Worm (Caenorhabditis elegans) whole organism, late embryonic: ENCODE results near the gene F16G10.10.

Experiments used
- C38D4.7 ChIP-seq: fragments of 200-800 bp; sonication (Bioruptor generic); optimal IDR thresholded peaks from 2 replicates; lab custom pipeline; 2018; ENCODE audit warnings: mild to moderate bottlenecking, missing genetic modification characterization, moderate library complexity, missing compliant biosample characterization
- K02D7.2 ChIP-seq: sonication (generic microtip); optimal IDR thresholded peaks from 2 replicates; lab custom pipeline; 2017; ENCODE audit warnings: mild to moderate bottlenecking, missing genetic modification characterization, missing compliant biosample characterization
- K09A11.1 ChIP-seq: sonication (generic microtip); optimal IDR thresholded peaks from 2 replicates; lab custom pipeline; 2017; ENCODE audit warnings: antibody characterized with exemption, mild to moderate bottlenecking, missing genetic modification characterization, missing compliant biosample characterization; ENCODE audit not compliant: insufficient read depth
- T23F11.4 ChIP-seq: fragments of 200-800 bp; sonication (Bioruptor generic); optimal IDR thresholded peaks from 2 replicates; lab custom pipeline; 2018; ENCODE audit warnings: mild to moderate bottlenecking, missing genetic modification characterization, missing compliant biosample characterization
- Y22D7AL.16 ChIP-seq: sonication (generic microtip); optimal IDR thresholded peaks from 2 replicates; lab custom pipeline; 2016; ENCODE audit warnings: missing genetic modification characterization, missing compliant biosample characterization
- ceh-14 ChIP-seq: sonication (generic microtip); optimal IDR thresholded peaks from 2 replicates; lab custom pipeline; 2016; ENCODE audit warnings: missing genotype, missing genetic modification characterization, missing compliant biosample characterization
- ceh-18 ChIP-seq: sonication (generic microtip); optimal IDR thresholded peaks from 2 replicates; lab custom pipeline; 2016; ENCODE audit warnings: missing genetic modification characterization, missing compliant biosample characterization
- ceh-19 ChIP-seq: fragments of 200-800 bp; sonication (Bioruptor generic); optimal IDR thresholded peaks from 2 replicates; lab custom pipeline; 2018; ENCODE audit warnings: mild to moderate bottlenecking, missing genetic modification characterization, missing compliant biosample characterization
- ceh-22 ChIP-seq: sonication (generic microtip); optimal IDR thresholded peaks from 2 replicates; lab custom pipeline; 2017; ENCODE audit warnings: missing biosample characterization, missing genetic modification characterization
- ceh-48 ChIP-seq: sonication (generic microtip); optimal IDR thresholded peaks from 2 replicates; lab custom pipeline; 2016; ENCODE audit warnings: missing genetic modification characterization, inconsistent platforms, missing compliant biosample characterization
- elt-2 ChIP-seq: sonication (generic microtip); optimal IDR thresholded peaks from 2 replicates; lab custom pipeline; 2016; ENCODE audit warnings: missing genetic modification reagents, missing genetic modification characterization, missing compliant biosample characterization
- ets-4 ChIP-seq: sonication (generic microtip); optimal IDR thresholded peaks from 2 replicates; lab custom pipeline; 2016; ENCODE audit warnings: missing genetic modification characterization, missing compliant biosample characterization
- eyg-1 ChIP-seq: sonication (generic microtip); optimal IDR thresholded peaks from 2 replicates; lab custom pipeline; 2016; ENCODE audit warnings: missing genotype, missing genetic modification characterization, missing compliant biosample characterization
- fax-1 ChIP-seq: sonication (generic microtip); optimal IDR thresholded peaks from 2 replicates; lab custom pipeline; 2016; ENCODE audit warnings: missing genotype, missing genetic modification characterization, missing compliant biosample characterization
- gmeb-2 ChIP-seq: sonication (generic microtip); optimal IDR thresholded peaks from 2 replicates; lab custom pipeline; 2016; ENCODE audit warnings: missing genetic modification characterization, inconsistent platforms, missing compliant biosample characterization
- hlh-13 ChIP-seq: fragments of 200-800 bp; sonication (Bioruptor generic); optimal IDR thresholded peaks from 2 replicates; lab custom pipeline; 2018; ENCODE audit warnings: mild to moderate bottlenecking, missing genetic modification characterization, missing compliant biosample characterization
- hlh-15 ChIP-seq: sonication (generic microtip); optimal IDR thresholded peaks from 2 replicates; lab custom pipeline; 2016; ENCODE audit warnings: missing genetic modification characterization, missing compliant biosample characterization
- hlh-30 ChIP-seq: sonication (generic microtip); optimal IDR thresholded peaks from 2 replicates; lab custom pipeline; 2017; ENCODE audit warnings: antibody characterized with exemption, missing genetic modification characterization, missing compliant biosample characterization; ENCODE audit not compliant: insufficient read depth
- hlh-6 ChIP-seq: sonication (generic microtip); optimal IDR thresholded peaks from 2 replicates; lab custom pipeline; 2016; ENCODE audit warnings: missing genotype, missing genetic modification characterization, missing compliant biosample characterization
- lim-6 ChIP-seq: sonication (generic microtip); optimal IDR thresholded peaks from 2 replicates; lab custom pipeline; 2016; ENCODE audit warnings: missing genetic modification characterization, missing compliant biosample characterization
- madf-2 ChIP-seq: sonication (generic microtip); optimal IDR thresholded peaks from 2 replicates; lab custom pipeline; 2017; ENCODE audit warnings: missing genetic modification characterization, missing compliant biosample characterization
- nhr-232 ChIP-seq: sonication (generic microtip); optimal IDR thresholded peaks from 2 replicates; lab custom pipeline; 2016; ENCODE audit warnings: missing genetic modification characterization, missing compliant biosample characterization
- npax-4 ChIP-seq: sonication (generic microtip); optimal IDR thresholded peaks from 2 replicates; lab custom pipeline; 2016; ENCODE audit warnings: missing genetic modification characterization, missing compliant biosample characterization
- odd-2 ChIP-seq: sonication (generic microtip); optimal IDR thresholded peaks from 2 replicates; lab custom pipeline; 2017; ENCODE audit warnings: antibody characterized with exemption, mild to moderate bottlenecking, missing genetic modification characterization, missing compliant biosample characterization
- pag-3 ChIP-seq: sonication (generic microtip); optimal IDR thresholded peaks from 2 replicates; lab custom pipeline; 2016; ENCODE audit warnings: missing compliant biosample characterization, missing genetic modification characterization, borderline replicate concordance
- pat-9 ChIP-seq: fragments of 200-800 bp; sonication (Bioruptor generic); optimal IDR thresholded peaks from 2 replicates; lab custom pipeline; 2018; ENCODE audit warnings: mild to moderate bottlenecking, missing genetic modification characterization, moderate library complexity, missing compliant biosample characterization
- pha-2 ChIP-seq: sonication (generic microtip); optimal IDR thresholded peaks from 2 replicates; lab custom pipeline; 2017; ENCODE audit warnings: mild to moderate bottlenecking, missing genetic modification characterization, missing compliant biosample characterization
- pha-4 ChIP-seq: fragments of 150-350 bp; optimal IDR thresholded peaks from 2 replicates; lab custom pipeline; 2018; ENCODE audit warnings: missing biosample characterization, missing genetic modification reagents, missing genetic modification characterization
- pqm-1 ChIP-seq: sonication (generic microtip); optimal IDR thresholded peaks from 2 replicates; lab custom pipeline; 2016; ENCODE audit warnings: missing genetic modification characterization, missing compliant biosample characterization
- sdc-2 ChIP-seq: sonication (generic microtip); optimal IDR thresholded peaks from 2 replicates; lab custom pipeline; 2016; ENCODE audit warnings: missing genotype, missing genetic modification characterization, missing compliant biosample characterization
- sox-2 ChIP-seq: fragments of 200-800 bp; sonication (Bioruptor generic); IDR thresholded peaks from 2 replicates; pipeline ENCODE4 v1.3.6; 2022; ENCODE audit warnings: missing genetic modification reagents, missing genetic modification characterization, missing compliant biosample characterization
- tbx-2 ChIP-seq: sonication (generic microtip); optimal IDR thresholded peaks from 2 replicates; lab custom pipeline; 2016; ENCODE audit warnings: missing genetic modification characterization, missing compliant biosample characterization
- ttx-3 ChIP-seq: sonication (generic microtip); optimal IDR thresholded peaks from 2 replicates; lab custom pipeline; 2016; ENCODE audit warnings: missing genetic modification reagents, missing genetic modification characterization, missing compliant biosample characterization
- unc-3 ChIP-seq, 2 experiments: fragments of 200-800 bp in 1 of 2; sonication (Bioruptor generic) in 1 of 2; sonication (generic microtip) in 1 of 2; conservative IDR thresholded peaks in 1 of 2; optimal IDR thresholded peaks in 1 of 2; 2 replicates each; pipeline versions ENCODE4 v1.3.6 to Lab custom; 2016 to 2022; ENCODE audit warnings: missing compliant biosample characterization in 2 of 2, missing genetic modification characterization in 2 of 2, missing genetic modification reagents in 1 of 2
- unc-55 ChIP-seq: sonication (generic microtip); optimal IDR thresholded peaks from 2 replicates; lab custom pipeline; 2017; ENCODE audit warnings: missing biosample characterization, missing genetic modification reagents, missing genetic modification characterization

F16G10.10 gene

DNA sequence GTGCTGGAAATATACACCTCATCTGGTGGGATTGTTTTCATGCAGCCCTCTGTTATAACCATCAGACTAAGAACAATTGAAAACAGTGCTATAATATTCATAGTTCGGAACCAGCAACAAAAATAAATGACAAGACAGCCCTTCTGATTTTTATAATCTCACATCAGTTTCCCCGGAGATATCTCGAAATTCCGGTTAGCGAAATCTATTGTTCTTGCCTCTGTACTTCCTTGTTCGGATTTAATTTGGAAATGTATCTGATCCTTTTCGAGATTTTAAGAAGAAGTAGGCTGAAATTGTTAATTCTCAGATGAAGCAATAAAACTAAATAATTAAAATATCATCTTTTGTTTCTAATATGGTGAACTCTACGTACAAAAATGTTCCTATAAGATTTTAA is 27.1 kb downstream of the F16G10.10 start, which contains the start of gene F43C11.11 (continued):
- TF ChIP-seq pha-4 = no peak
- TF ChIP-seq tbx-2 (tag; lab: Kevin White, UChicago) = no peak
- TF ChIP-seq ceh-18 (tag; lab: Kevin White, UChicago) = no peak

DNA sequence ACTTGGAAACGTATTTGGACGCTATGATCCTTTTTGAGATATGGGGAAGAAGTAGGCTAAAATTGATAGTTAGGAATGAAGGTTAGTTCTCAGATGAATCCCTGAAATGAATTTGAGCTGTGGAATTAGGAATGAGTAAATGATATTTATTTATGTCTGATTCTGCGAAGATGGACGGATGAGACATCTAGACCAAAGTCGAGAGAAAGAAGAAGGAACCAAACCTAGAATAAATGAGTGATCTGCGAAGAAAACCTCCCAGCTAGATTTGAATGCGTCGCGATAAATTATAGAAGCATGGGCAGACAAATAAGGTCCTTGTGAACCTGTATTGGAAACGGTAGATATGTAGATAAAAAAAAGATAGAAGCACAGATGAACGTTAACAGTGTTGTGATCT is 30.8 kb downstream of the F16G10.10 start, which contains the start of gene F43C11.16:
Gene F43C11.16 (minus strand): TSS at position 101 of the 400 bp plus-strand sequence.
- TF ChIP-seq odd-2 (tag; lab: Kevin White, UChicago) = no peak
- TF ChIP-seq ceh-19 (GFP tag; lab: Kevin White, UChicago) = no peak
- no peak for TF ChIP-seq hlh-15 (tag; lab: Kevin White, UChicago)
- no peak for TF ChIP-seq sox-2
- no peak for TF ChIP-seq pqm-1
- no peak for TF ChIP-seq C38D4.7 (GFP tag; lab: Kevin White, UChicago)
- TF ChIP-seq pat-9 (tag; lab: Kevin White, UChicago) = no peak
- TF ChIP-seq ttx-3 (tag; lab: Kevin White, UChicago) = no peak
- no peak for TF ChIP-seq T23F11.4 (GFP tag; lab: Kevin White, UChicago)
- TF ChIP-seq pag-3 (tag; lab: Kevin White, UChicago) = no peak
- TF ChIP-seq Y22D7AL.16 = no peak
- TF ChIP-seq gmeb-2 (tag; lab: Kevin White, UChicago) = no peak

DNA sequence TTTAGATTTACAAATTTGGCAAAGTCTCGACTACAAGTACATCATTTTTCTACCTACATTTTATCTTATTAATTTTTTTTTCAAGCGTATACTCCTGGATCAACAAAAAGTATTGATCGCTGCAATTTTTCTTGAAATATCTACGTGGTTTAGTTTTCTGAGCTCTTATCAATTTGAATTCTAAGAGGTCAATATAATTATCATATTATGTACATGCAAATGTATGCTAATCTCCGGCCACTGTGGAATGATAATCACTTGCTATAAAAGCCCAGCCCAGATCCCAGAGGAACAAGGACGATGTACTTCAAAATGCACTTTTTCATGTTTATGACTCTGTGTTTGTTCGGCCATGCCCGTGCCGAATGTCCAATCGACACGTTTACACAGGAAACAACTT is 34.0 kb downstream of the F16G10.10 start, which contains the start of gene F43C11.1:
Gene F43C11.1 (plus strand): TSS at position 301 of the 400 bp plus-strand sequence.
- TF ChIP-seq unc-3 (GFP tag; conservative IDR thresholded peaks at IDR 0.05; lab: Robert Waterston, UW) = no peak
- no peak for TF ChIP-seq unc-3 (tag; optimal IDR thresholded peaks at IDR 0.05; lab: Kevin White, UChicago)
- TF ChIP-seq elt-2 (tag; lab: Kevin White, UChicago) = no peak
- no peak for TF ChIP-seq odd-2 (tag; lab: Kevin White, UChicago)
- TF ChIP-seq ceh-18 (tag; lab: Kevin White, UChicago) = no peak
- no peak for TF ChIP-seq pqm-1
- no peak for TF ChIP-seq eyg-1
- TF ChIP-seq hlh-30 (tag; lab: Kevin White, UChicago) = no peak
- TF ChIP-seq fax-1 = no peak
- no peak for TF ChIP-seq tbx-2 (tag; lab: Kevin White, UChicago)
- TF ChIP-seq K02D7.2 (tag; lab: Kevin White, UChicago) = no peak
- TF ChIP-seq hlh-13 = no peak

DNA sequence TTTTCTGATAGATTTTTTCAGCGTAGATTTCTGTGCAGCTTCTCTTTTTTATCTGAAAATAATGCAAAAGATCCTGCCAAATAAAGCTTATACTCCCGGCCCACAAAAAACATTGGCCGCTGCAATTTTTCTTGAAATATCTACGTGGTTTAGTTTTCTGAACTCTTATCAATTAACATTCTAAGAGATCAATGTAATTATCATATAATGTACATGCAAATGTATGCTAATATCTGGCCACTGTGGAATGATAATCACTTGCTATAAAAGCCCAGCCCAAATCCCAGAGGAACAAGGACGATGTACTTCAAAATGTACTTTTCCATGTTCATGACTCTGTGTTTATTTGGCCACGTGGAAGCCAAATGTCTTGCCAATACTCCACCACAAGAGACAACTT is 36.3 kb downstream of the F16G10.10 start, which contains the start of gene F43C11.2:
Gene F43C11.2 (plus strand): TSS at position 301 of the 400 bp plus-strand sequence.
- TF ChIP-seq madf-2 (tag; lab: Kevin White, UChicago) = no peak
- TF ChIP-seq eyg-1 = no peak
- no peak for TF ChIP-seq pha-2 (tag; lab: Kevin White, UChicago)
- TF ChIP-seq lim-6 (tag; lab: Kevin White, UChicago) = no peak
- TF ChIP-seq Y22D7AL.16 = no peak
- no peak for TF ChIP-seq nhr-232 (tag; lab: Kevin White, UChicago)
- no peak for TF ChIP-seq ceh-48 (tag; lab: Kevin White, UChicago)
- TF ChIP-seq unc-55 (GFP tag; lab: Kevin White, UChicago) = no peak
- no peak for TF ChIP-seq ets-4 (tag; lab: Kevin White, UChicago)
- no peak for TF ChIP-seq T23F11.4 (GFP tag; lab: Kevin White, UChicago)
- TF ChIP-seq sdc-2 = no peak
- TF ChIP-seq ceh-22 = no peak
- no peak for TF ChIP-seq ceh-14 (tag; lab: Kevin White, UChicago)
- TF ChIP-seq npax-4 = no peak
- no peak for TF ChIP-seq pat-9 (tag; lab: Kevin White, UChicago)
- TF ChIP-seq hlh-6 (tag; lab: Kevin White, UChicago) = no peak
- no peak for TF ChIP-seq K09A11.1 (tag; lab: Kevin White, UChicago)
- TF ChIP-seq ceh-18 (tag; lab: Kevin White, UChicago) = no peak
